Worm (Caenorhabditis elegans): ENCODE results near the gene Y57A10C.11.

Gene Y57A10C.11

ce11 chrII:12417996-12418395 lies 3.3 kb upstream of the Y57A10C.11 start:
- TF ChIP-seq klf-2 (GFP tag; conservative IDR thresholded peaks at IDR 0.05): no peak
- TF ChIP-seq med-1 (GFP tag; optimal IDR thresholded peaks at IDR 0.05; ENCODE audit: insufficient read depth): no peak
- no peak for TF ChIP-seq T22C8.4 (GFP tag; IDR thresholded peaks at IDR 0.05)
- no peak for TF ChIP-seq cog-1 (tag; optimal IDR thresholded peaks at IDR 0.05)
- TF ChIP-seq ref-1 (GFP tag; conservative IDR thresholded peaks at IDR 0.05): no peak
- TF ChIP-seq ztf-23 (GFP tag; IDR thresholded peaks at IDR 0.05): no peak
- TF ChIP-seq flt-1 (GFP tag; IDR thresholded peaks at IDR 0.05): no peak
- no peak for TF ChIP-seq tab-1 (GFP tag; IDR thresholded peaks at IDR 0.05)
- TF ChIP-seq ztf-29 (GFP tag; IDR thresholded peaks at IDR 0.05): no peak

- TF ChIP-seq med-1 (GFP tag; optimal IDR thresholded peaks at IDR 0.05; ENCODE audit: insufficient read depth): no peak
- no peak for TF ChIP-seq flt-1 (GFP tag; IDR thresholded peaks at IDR 0.05)
- TF ChIP-seq ref-1 (GFP tag; conservative IDR thresholded peaks at IDR 0.05): no peak
- TF ChIP-seq cog-1 (tag; optimal IDR thresholded peaks at IDR 0.05): no peak
- no peak for TF ChIP-seq ztf-23 (GFP tag; IDR thresholded peaks at IDR 0.05)
- no peak for TF ChIP-seq ztf-29 (GFP tag; IDR thresholded peaks at IDR 0.05)
- no peak for TF ChIP-seq klf-2 (GFP tag; conservative IDR thresholded peaks at IDR 0.05)
- no peak for TF ChIP-seq T22C8.4 (GFP tag; IDR thresholded peaks at IDR 0.05)
- TF ChIP-seq tab-1 (GFP tag; IDR thresholded peaks at IDR 0.05): no peak
Measured at ce11 chrII:12417514-12417913, 2.8 kb upstream of the Y57A10C.11 start, which contains the start of gene sre-27. Gene sre-27, minus strand, starts transcription at chrII:12417614.

DNA sequence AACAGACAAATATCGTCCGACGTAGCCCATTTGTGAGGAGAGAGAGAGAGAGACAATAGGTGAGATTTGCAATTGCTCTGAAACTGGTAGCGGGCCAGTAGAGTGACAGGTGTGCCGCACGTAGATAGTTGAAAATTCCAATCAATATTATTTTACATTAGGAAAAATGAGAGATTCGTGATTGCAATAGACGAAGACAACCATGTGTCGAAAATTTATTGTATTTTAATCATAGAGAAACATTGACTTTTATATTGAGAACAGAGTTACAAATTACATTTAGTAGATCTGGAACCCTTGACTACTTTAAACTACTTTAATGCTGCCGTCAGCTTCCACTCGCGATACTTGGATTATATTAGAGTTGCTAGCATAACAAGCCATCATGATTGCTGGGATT lies 2.3 kb downstream of the Y57A10C.11 start, which contains the start of gene Y57A10C.1:
TSS of gene Y57A10C.1 (minus strand) at position 101 of the 400 bp plus-strand sequence.
- TF ChIP-seq ztf-29 (GFP tag; IDR thresholded peaks at IDR 0.05) (no peak), med-1 (GFP tag; optimal IDR thresholded peaks at IDR 0.05; ENCODE audit: insufficient read depth) (no peak), ztf-23 (GFP tag; IDR thresholded peaks at IDR 0.05) (no peak), flt-1 (GFP tag; IDR thresholded peaks at IDR 0.05) (no peak), ref-1 (GFP tag; conservative IDR thresholded peaks at IDR 0.05) (no peak), tab-1 (GFP tag; IDR thresholded peaks at IDR 0.05) (no peak), T22C8.4 (GFP tag; IDR thresholded peaks at IDR 0.05) (no peak)

DNA sequence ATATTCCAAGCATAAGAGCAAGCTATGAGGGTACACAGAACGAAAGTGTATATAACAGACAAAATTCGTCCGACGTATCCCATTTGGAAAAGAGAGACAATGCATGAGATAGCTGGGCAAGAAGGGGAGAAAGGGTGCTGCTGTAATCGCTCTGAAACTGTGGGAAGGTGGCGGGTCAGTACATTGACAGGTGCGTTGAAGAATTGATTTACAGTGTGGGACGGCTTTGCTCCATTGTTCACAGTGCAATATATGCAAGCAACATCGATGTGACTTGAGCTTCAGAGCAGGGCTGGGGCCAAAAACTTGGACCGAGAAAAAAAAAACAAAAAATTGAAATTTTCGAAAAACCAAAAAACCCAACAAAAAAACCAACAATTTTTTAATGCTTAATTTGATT lies 4.6 kb downstream of the Y57A10C.11 start, which contains the start of gene F57G9.3:
TSS of gene F57G9.3 (minus strand) at position 101 of the 400 bp plus-strand sequence.
- TF ChIP-seq ztf-29 (GFP tag; IDR thresholded peaks at IDR 0.05): no peak
- TF ChIP-seq klf-2 (GFP tag; conservative IDR thresholded peaks at IDR 0.05): no peak
- no peak for TF ChIP-seq med-1 (GFP tag; optimal IDR thresholded peaks at IDR 0.05; ENCODE audit: insufficient read depth)
- TF ChIP-seq ref-1 (GFP tag; conservative IDR thresholded peaks at IDR 0.05): no peak
- no peak for TF ChIP-seq T22C8.4 (GFP tag; IDR thresholded peaks at IDR 0.05)
- TF ChIP-seq tab-1 (GFP tag; IDR thresholded peaks at IDR 0.05): no peak
- no peak for TF ChIP-seq cog-1 (tag; optimal IDR thresholded peaks at IDR 0.05)
- TF ChIP-seq ztf-23 (GFP tag; IDR thresholded peaks at IDR 0.05): no peak
- no peak for TF ChIP-seq flt-1 (GFP tag; IDR thresholded peaks at IDR 0.05)

DNA sequence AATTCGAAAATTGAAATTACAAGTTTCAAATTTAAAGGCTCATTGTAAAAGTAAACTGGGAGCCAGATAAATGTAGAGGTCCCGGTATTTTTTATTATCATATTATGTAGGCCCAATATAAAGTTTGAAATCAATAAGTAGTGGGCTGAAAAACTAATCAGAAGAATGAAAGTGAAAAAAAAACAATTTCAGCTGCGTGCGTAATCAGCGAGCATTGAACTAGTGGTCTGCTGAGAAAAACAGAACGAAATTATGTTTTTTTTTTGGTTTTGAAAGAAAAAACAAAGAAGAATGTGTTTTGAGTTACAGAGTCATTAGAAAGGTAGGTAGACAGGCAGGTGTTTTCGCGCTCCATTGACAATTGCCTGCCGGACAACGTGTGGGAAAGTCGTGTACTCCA lies 6.0 kb downstream of the Y57A10C.11 start, which contains the start of gene sre-31:
TSS of gene sre-31 (minus strand) at position 101 of the 400 bp plus-strand sequence.
- TF ChIP-seq klf-2 (GFP tag; conservative IDR thresholded peaks at IDR 0.05): no peak
- TF ChIP-seq ztf-23 (GFP tag; IDR thresholded peaks at IDR 0.05): no peak
- TF ChIP-seq cog-1 (tag; optimal IDR thresholded peaks at IDR 0.05): no peak
- no peak for TF ChIP-seq ztf-29 (GFP tag; IDR thresholded peaks at IDR 0.05)
- TF ChIP-seq T22C8.4 (GFP tag; IDR thresholded peaks at IDR 0.05): no peak
- no peak for TF ChIP-seq med-1 (GFP tag; optimal IDR thresholded peaks at IDR 0.05; ENCODE audit: insufficient read depth)
- no peak for TF ChIP-seq tab-1 (GFP tag; IDR thresholded peaks at IDR 0.05)
- no peak for TF ChIP-seq flt-1 (GFP tag; IDR thresholded peaks at IDR 0.05)
- no peak for TF ChIP-seq ref-1 (GFP tag; conservative IDR thresholded peaks at IDR 0.05)

ce11 chrII:12406394-12406793 lies 8.3 kb downstream of the Y57A10C.11 start, which contains the start of gene sre-30:
Gene sre-30, minus strand, starts transcription at chrII:12406494.
- no peak for TF ChIP-seq cog-1 (tag; optimal IDR thresholded peaks at IDR 0.05)
- no peak for TF ChIP-seq ztf-23 (GFP tag; IDR thresholded peaks at IDR 0.05)
- no peak for TF ChIP-seq klf-2 (GFP tag; conservative IDR thresholded peaks at IDR 0.05)
- no peak for TF ChIP-seq tab-1 (GFP tag; IDR thresholded peaks at IDR 0.05)
- TF ChIP-seq flt-1 (GFP tag; IDR thresholded peaks at IDR 0.05): no peak
- TF ChIP-seq ref-1 (GFP tag; conservative IDR thresholded peaks at IDR 0.05): no peak
- no peak for TF ChIP-seq ztf-29 (GFP tag; IDR thresholded peaks at IDR 0.05)
- TF ChIP-seq T22C8.4 (GFP tag; IDR thresholded peaks at IDR 0.05): no peak
- TF ChIP-seq med-1 (GFP tag; optimal IDR thresholded peaks at IDR 0.05; ENCODE audit: insufficient read depth): no peak

- TF ChIP-seq ref-1 (GFP tag; conservative IDR thresholded peaks at IDR 0.05): no peak
- TF ChIP-seq ztf-29 (GFP tag; IDR thresholded peaks at IDR 0.05): no peak
- no peak for TF ChIP-seq med-1 (GFP tag; optimal IDR thresholded peaks at IDR 0.05; ENCODE audit: insufficient read depth)
- no peak for TF ChIP-seq cog-1 (tag; optimal IDR thresholded peaks at IDR 0.05)
- no peak for TF ChIP-seq flt-1 (GFP tag; IDR thresholded peaks at IDR 0.05)
- no peak for TF ChIP-seq T22C8.4 (GFP tag; IDR thresholded peaks at IDR 0.05)
- no peak for TF ChIP-seq ztf-23 (GFP tag; IDR thresholded peaks at IDR 0.05)
- TF ChIP-seq tab-1 (GFP tag; IDR thresholded peaks at IDR 0.05): no peak
- no peak for TF ChIP-seq klf-2 (GFP tag; conservative IDR thresholded peaks at IDR 0.05)
Measured at ce11 chrII:12401791-12402190, 12.9 kb downstream of the Y57A10C.11 start, which contains the start of gene sre-29. Gene sre-29, minus strand, starts transcription at chrII:12401891.

DNA sequence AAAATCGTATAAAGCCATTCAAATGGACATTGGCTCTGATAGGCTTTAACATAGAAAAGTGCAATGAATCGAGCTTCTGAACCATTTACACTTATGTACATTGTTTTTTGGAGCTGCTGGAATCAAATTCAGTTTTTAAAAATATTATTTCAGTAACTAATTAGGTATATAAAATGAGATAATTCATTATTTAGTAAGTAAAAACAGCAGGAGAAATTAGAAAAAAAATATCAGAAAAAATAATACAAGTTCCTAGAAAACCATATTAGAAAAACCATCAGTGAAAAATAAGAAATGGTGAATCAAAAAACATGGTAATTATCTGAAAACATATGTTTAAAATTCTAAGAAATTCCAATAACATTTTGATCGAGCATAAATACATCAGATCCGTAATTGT lies 17.0 kb downstream of the Y57A10C.11 start, which contains the start of gene F57G9.7:
TSS of gene F57G9.7 (minus strand) at position 101 of the 400 bp plus-strand sequence.
- TF ChIP-seq T22C8.4 (GFP tag; IDR thresholded peaks at IDR 0.05) (no peak), cog-1 (tag; optimal IDR thresholded peaks at IDR 0.05) (no peak), klf-2 (GFP tag; conservative IDR thresholded peaks at IDR 0.05) (no peak), ztf-23 (GFP tag; IDR thresholded peaks at IDR 0.05) (no peak), ztf-29 (GFP tag; IDR thresholded peaks at IDR 0.05) (no peak), ref-1 (GFP tag; conservative IDR thresholded peaks at IDR 0.05) (no peak), med-1 (GFP tag; optimal IDR thresholded peaks at IDR 0.05; ENCODE audit: insufficient read depth) (no peak), flt-1 (GFP tag; IDR thresholded peaks at IDR 0.05) (no peak), tab-1 (GFP tag; IDR thresholded peaks at IDR 0.05) (no peak)

ce11 chrII:12394138-12394537 lies 20.6 kb downstream of the Y57A10C.11 start:
- peak; percentile 72; the same call in 1 of the 2 replicates for TF ChIP-seq T22C8.4 (GFP tag; IDR thresholded peaks at IDR 0.05)
- no peak for TF ChIP-seq med-1 (GFP tag; optimal IDR thresholded peaks at IDR 0.05; ENCODE audit: insufficient read depth)
